Fruit fly (Drosophila melanogaster) whole organism, embryonic: ENCODE measurements around the gene Spn27A.

ENCODE experiments used
- ATbp ChIP-seq: fragments of 200-800 bp; sonication (Bioruptor generic); optimal IDR thresholded peaks from 2 replicates; lab custom pipeline; 2017; ENCODE audit warnings: missing biosample characterization, mild to moderate bottlenecking, missing genetic modification characterization, missing genetic modification reagents
- Antp ChIP-seq: fragments of 200-800 bp; sonication (Bioruptor generic); optimal IDR thresholded peaks from 3 replicates; lab custom pipeline; 2016; ENCODE audit warnings: missing biosample characterization, missing genetic modification characterization
- Awh ChIP-seq: fragments of 200-800 bp; sonication (Bioruptor generic); IDR thresholded peaks from 2 replicates; pipeline ENCODE4, ENCODE4 v1.3.6; 2022; ENCODE audit warnings: missing biosample characterization, missing genetic modification characterization
- CG10959 ChIP-seq: fragments of 200-800 bp; sonication (Bioruptor generic); IDR thresholded peaks from 2 replicates; pipeline ENCODE4 v1.3.6; 2022; ENCODE audit warnings: missing biosample characterization, missing genetic modification characterization
- CG11247 ChIP-seq: fragments of 200-800 bp; sonication (Bioruptor generic); IDR thresholded peaks from 2 replicates; pipeline ENCODE4 v1.3.6; 2022; ENCODE audit warnings: missing biosample characterization, missing genetic modification characterization
- CG11456 ChIP-seq: fragments of 200-800 bp; sonication (Bioruptor generic); IDR thresholded peaks from 3 replicates; pipeline ENCODE4 v1.3.6; 2022; ENCODE audit warnings: missing biosample characterization, missing genetic modification characterization
- CG12769 ChIP-seq: fragments of 200-800 bp; sonication (Bioruptor generic); optimal IDR thresholded peaks from 2 replicates; lab custom pipeline; 2019; ENCODE audit warnings: missing biosample characterization, mild to moderate bottlenecking, missing genetic modification characterization, moderate library complexity
- CG12942 ChIP-seq: fragments of 200-800 bp; sonication (Bioruptor generic); optimal IDR thresholded peaks from 3 replicates; lab custom pipeline; 2016; ENCODE audit warnings: missing biosample characterization, missing genetic modification characterization
- CG14441 ChIP-seq: fragments of 200-800 bp; sonication (Bioruptor generic); IDR thresholded peaks from 2 replicates; pipeline ENCODE4 v1.3.6; 2022; ENCODE audit warnings: missing biosample characterization, missing genetic modification characterization
- CG14710 ChIP-seq: fragments of 200-800 bp; sonication (Bioruptor generic); optimal IDR thresholded peaks from 3 replicates; lab custom pipeline; 2019; ENCODE audit warnings: missing biosample characterization, mild to moderate bottlenecking, missing genetic modification characterization, moderate library complexity
- CG15073 ChIP-seq: fragments of 200-800 bp; sonication (Bioruptor generic); optimal IDR thresholded peaks from 2 replicates; lab custom pipeline; 2016; ENCODE audit warnings: missing biosample characterization, missing genetic modification characterization
- CG1603 ChIP-seq: fragments of 200-800 bp; sonication (Bioruptor generic); optimal IDR thresholded peaks from 2 replicates; lab custom pipeline; 2019; ENCODE audit warnings: missing biosample characterization, mild to moderate bottlenecking, missing genetic modification characterization, moderate library complexity
- CG16779 ChIP-seq: fragments of 200-800 bp; sonication (Bioruptor generic); IDR thresholded peaks from 2 replicates; pipeline ENCODE4 v1.3.6; 2022; ENCODE audit warnings: missing biosample characterization, missing genetic modification characterization
- CG2875 ChIP-seq: fragments of 200-800 bp; sonication (Bioruptor generic); optimal IDR thresholded peaks from 2 replicates; lab custom pipeline; 2017; ENCODE audit warnings: missing biosample characterization, mild to moderate bottlenecking, missing genetic modification characterization, missing genetic modification reagents
- CG30403 ChIP-seq: fragments of 200-800 bp; sonication (Bioruptor generic); optimal IDR thresholded peaks from 3 replicates; lab custom pipeline; 2016; ENCODE audit warnings: missing biosample characterization, missing genetic modification characterization
- CG34422 ChIP-seq: fragments of 200-800 bp; sonication (Bioruptor generic); IDR thresholded peaks from 3 replicates; pipeline ENCODE4 v1.3.6; 2022; ENCODE audit warnings: missing biosample characterization, missing genetic modification characterization
- CG3838 ChIP-seq: fragments of 200-800 bp; sonication (Bioruptor generic); optimal IDR thresholded peaks from 3 replicates; lab custom pipeline; 2016; ENCODE audit warnings: missing biosample characterization, missing genetic modification characterization
- CG4854 ChIP-seq: fragments of 200-800 bp; sonication (Bioruptor generic); optimal IDR thresholded peaks from 2 replicates; lab custom pipeline; 2016; ENCODE audit warnings: missing biosample characterization, missing genetic modification characterization, inconsistent platforms
- CG6683 ChIP-seq: fragments of 200-800 bp; sonication (Bioruptor generic); optimal IDR thresholded peaks from 2 replicates; lab custom pipeline; 2017; ENCODE audit warnings: missing biosample characterization, mild to moderate bottlenecking, missing genetic modification characterization, missing genetic modification reagents
- CG8388 ChIP-seq: fragments of 200-800 bp; sonication (Bioruptor generic); optimal IDR thresholded peaks from 2 replicates; lab custom pipeline; 2019; ENCODE audit warnings: missing biosample characterization, mild to moderate bottlenecking, missing genetic modification characterization, moderate library complexity
- CG8765 ChIP-seq: fragments of 200-800 bp; sonication (Bioruptor generic); IDR thresholded peaks from 2 replicates; pipeline ENCODE4 v1.3.6; 2022; ENCODE audit warnings: missing biosample characterization, missing genetic modification characterization
- Dfd ChIP-seq, 2 experiments: fragments of >200 bp; optimal IDR thresholded peaks; 2 replicates each; lab custom pipeline; 2017; ENCODE audit warnings: missing biosample characterization in 2 of 2, missing genetic modification characterization in 2 of 2
- Doc3 ChIP-seq: fragments of 200-800 bp; sonication (Bioruptor generic); IDR thresholded peaks from 3 replicates; pipeline ENCODE4 v1.3.6; 2022; ENCODE audit warnings: missing biosample characterization, missing genetic modification characterization; ENCODE audit not compliant: partially characterized antibody
- Eip74EF ChIP-seq, 2 experiments: fragments of 200-800 bp in 1 of 2; fragments of >200 bp in 1 of 2; sonication (Bioruptor generic) in 1 of 2; optimal IDR thresholded peaks; 2 replicates each; lab custom pipeline; 2017 to 2019; ENCODE audit warnings: missing biosample characterization in 2 of 2, missing genetic modification characterization in 2 of 2, mild to moderate bottlenecking in 1 of 2, moderate library complexity in 1 of 2
- HLH4C ChIP-seq: fragments of 200-800 bp; sonication (Bioruptor generic); IDR thresholded peaks from 3 replicates; pipeline ENCODE4 v1.3.6; 2022; ENCODE audit warnings: missing biosample characterization, missing genetic modification characterization; ENCODE audit not compliant: partially characterized antibody
- HLHmδ ChIP-seq: fragments of 200-800 bp; sonication (Bioruptor generic); optimal IDR thresholded peaks from 2 replicates; lab custom pipeline; 2018; ENCODE audit warnings: missing biosample characterization, mild to moderate bottlenecking, missing genetic modification characterization, moderate library complexity
- HmgZ ChIP-seq: fragments of 200-800 bp; sonication (Bioruptor generic); optimal IDR thresholded peaks from 2 replicates; lab custom pipeline; 2018; ENCODE audit warnings: missing biosample characterization, mild to moderate bottlenecking, missing genetic modification characterization
- PHDP ChIP-seq: fragments of 200-800 bp; sonication (Bioruptor generic); optimal IDR thresholded peaks from 3 replicates; lab custom pipeline; 2018; ENCODE audit warnings: missing biosample characterization, mild to moderate bottlenecking, missing genetic modification characterization, moderate library complexity
- Six4 ChIP-seq: fragments of 200-800 bp; sonication (Bioruptor generic); optimal IDR thresholded peaks from 2 replicates; lab custom pipeline; 2016; ENCODE audit warnings: missing biosample characterization, missing genetic modification characterization
- ap ChIP-seq: fragments of 200-800 bp; sonication (Bioruptor generic); IDR thresholded peaks from 2 replicates; pipeline ENCODE4 v1.3.6; 2022; ENCODE audit warnings: missing biosample characterization, missing genetic modification characterization
- bowl ChIP-seq: fragments of 200-800 bp; sonication (Bioruptor generic); IDR thresholded peaks from 2 replicates; pipeline ENCODE4 v1.3.6; 2022; ENCODE audit warnings: missing biosample characterization, missing genetic modification characterization
- crp ChIP-seq, 2 experiments: fragments of 200-800 bp; sonication (Bioruptor generic); optimal IDR thresholded peaks; 2 replicates in 1 of 2; 3 replicates in 1 of 2; lab custom pipeline; 2017; ENCODE audit warnings: missing biosample characterization in 2 of 2, missing genetic modification characterization in 2 of 2, mild to moderate bottlenecking in 1 of 2, moderate library complexity in 1 of 2
- dmrt11E ChIP-seq: fragments of 200-800 bp; sonication (Bioruptor generic); optimal IDR thresholded peaks from 3 replicates; lab custom pipeline; 2018; ENCODE audit warnings: missing biosample characterization, mild to moderate bottlenecking, missing genetic modification characterization, moderate library complexity
- ewg ChIP-seq: fragments of 200-800 bp; sonication (Bioruptor generic); optimal IDR thresholded peaks from 3 replicates; lab custom pipeline; 2017; ENCODE audit warnings: mild to moderate bottlenecking, missing biosample characterization, missing genetic modification reagents, missing genetic modification characterization
- ftz-f1 ChIP-seq: fragments of 200-800 bp; sonication (Bioruptor generic); optimal IDR thresholded peaks from 2 replicates; lab custom pipeline; 2016; ENCODE audit warnings: missing biosample characterization, missing genetic modification characterization
- h ChIP-seq: fragments of >200 bp; optimal IDR thresholded peaks from 2 replicates; lab custom pipeline; 2017
- hkb ChIP-seq, 2 experiments: fragments of 200-800 bp in 1 of 2; fragments of >200 bp in 1 of 2; sonication (Bioruptor generic) in 1 of 2; IDR thresholded peaks in 1 of 2; optimal IDR thresholded peaks in 1 of 2; 2 replicates each; pipeline versions ENCODE4 v1.3.6 to Lab custom; 2017 to 2022; ENCODE audit warnings: missing biosample characterization in 1 of 2, missing genetic modification characterization in 1 of 2
- maf-S ChIP-seq: fragments of 200-800 bp; sonication (Bioruptor generic); optimal IDR thresholded peaks from 2 replicates; lab custom pipeline; 2016; ENCODE audit warnings: missing biosample characterization, missing genetic modification characterization
- mam ChIP-seq: fragments of 200-800 bp; sonication (Bioruptor generic); optimal IDR thresholded peaks from 3 replicates; lab custom pipeline; 2016; ENCODE audit warnings: missing biosample characterization, missing genetic modification characterization
- nom ChIP-seq: fragments of 200-800 bp; sonication (Bioruptor generic); optimal IDR thresholded peaks from 2 replicates; lab custom pipeline; 2017; ENCODE audit warnings: missing biosample characterization, missing genetic modification characterization, mild to moderate bottlenecking, moderate library complexity, missing genetic modification reagents
- otp ChIP-seq: fragments of 200-800 bp; sonication (Bioruptor generic); IDR thresholded peaks from 3 replicates; pipeline ENCODE4, ENCODE4 v1.3.6; 2022; ENCODE audit warnings: missing biosample characterization, missing genetic modification characterization
- ranshi ChIP-seq: fragments of 200-800 bp; sonication (Bioruptor generic); IDR thresholded peaks from 2 replicates; pipeline ENCODE4 v1.3.6; 2022; ENCODE audit warnings: missing biosample characterization, missing genetic modification characterization
- sima ChIP-seq: fragments of 200-800 bp; sonication (Bioruptor generic); optimal IDR thresholded peaks from 2 replicates; lab custom pipeline; 2016; ENCODE audit warnings: missing biosample characterization, missing genetic modification characterization
- sob ChIP-seq: fragments of 200-800 bp; sonication (Bioruptor generic); IDR thresholded peaks from 2 replicates; pipeline ENCODE4 v1.3.6; 2022; ENCODE audit warnings: missing biosample characterization, missing genetic modification characterization
- sqz ChIP-seq: fragments of 200-800 bp; sonication (Bioruptor generic); optimal IDR thresholded peaks from 3 replicates; lab custom pipeline; 2018; ENCODE audit warnings: missing biosample characterization, mild to moderate bottlenecking, missing genetic modification characterization
- sr ChIP-seq: fragments of 200-800 bp; sonication (Bioruptor generic); IDR thresholded peaks from 3 replicates; pipeline ENCODE4 v1.3.6; 2022; ENCODE audit warnings: missing biosample characterization, missing genetic modification characterization
- ssp ChIP-seq: fragments of 200-800 bp; sonication (Bioruptor generic); IDR thresholded peaks from 2 replicates; pipeline ENCODE4 v1.3.6; 2022; ENCODE audit warnings: missing biosample characterization, missing genetic modification characterization
- vvl ChIP-seq: fragments of 200-800 bp; sonication (Bioruptor generic); IDR thresholded peaks from 2 replicates; pipeline ENCODE4 v1.3.6; 2022; ENCODE audit warnings: missing biosample characterization, missing genetic modification characterization
- zen ChIP-seq: fragments of 200-800 bp; sonication (Bioruptor generic); optimal IDR thresholded peaks from 3 replicates; lab custom pipeline; 2018; ENCODE audit warnings: missing biosample characterization, mild to moderate bottlenecking, missing genetic modification characterization, moderate library complexity
- zen2 ChIP-seq: fragments of 200-800 bp; sonication (Bioruptor generic); IDR thresholded peaks from 3 replicates; pipeline ENCODE4 v1.3.6; 2022; ENCODE audit warnings: missing biosample characterization, missing genetic modification characterization; ENCODE audit not compliant: partially characterized antibody

The Spn27A gene

DNA sequence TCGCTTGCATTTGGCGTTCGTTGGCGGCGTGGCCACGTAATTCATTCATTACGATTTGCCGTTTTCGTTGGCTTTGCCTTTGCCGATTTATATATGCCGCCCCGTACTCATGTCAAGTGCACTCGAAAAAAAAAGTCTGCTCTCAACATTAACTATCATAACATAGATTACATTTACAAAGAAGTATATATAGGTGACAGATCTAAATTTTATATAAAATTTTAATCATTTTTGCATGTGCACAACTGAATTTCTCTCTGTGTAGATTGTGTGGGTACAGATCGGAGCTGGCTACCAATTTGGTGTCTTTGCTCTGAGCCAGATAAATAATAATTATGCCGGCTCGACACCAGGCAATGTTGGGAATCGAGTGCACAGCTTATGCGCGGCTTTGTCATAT is 25.2 kb upstream of the Spn27A start (continued):
- no peak for TF ChIP-seq CG16779 (GFP tag; lab: Robert Waterston, UW)
- TF ChIP-seq CG1603 = peak; percentile 70
- TF ChIP-seq CG8388 (GFP tag; lab: Kevin White, UChicago) = peak; percentile 29
- peak; percentile 29 for TF ChIP-seq CG14710
- no peak for TF ChIP-seq ftz-f1 (GFP tag; lab: Kevin White, UChicago)
- TF ChIP-seq mam = peak; percentile 9
- TF ChIP-seq ewg = no peak
- no peak for TF ChIP-seq crp (GFP tag; optimal IDR thresholded peaks at IDR 0.05; lab: Kevin White, UChicago)
- peak; percentile 60; the same call in 1 of the 2 replicates for TF ChIP-seq sob (GFP tag; lab: Robert Waterston, UW)
- TF ChIP-seq Dfd (GFP tag; optimal IDR thresholded peaks at IDR 0.05; lab: Kevin White, UChicago) = no peak
- no peak for TF ChIP-seq h (lab: Kevin White, UChicago)
- TF ChIP-seq CG8765 (GFP tag; lab: Robert Waterston, UW) = peak; percentile 59; the same call in 1 of the 2 replicates
- no peak for TF ChIP-seq sqz
- peak; percentile 29 for TF ChIP-seq PHDP (tag; lab: Kevin White, UChicago)
- TF ChIP-seq zen = peak; percentile 68
- no peak for TF ChIP-seq zen2 (GFP tag; lab: Robert Waterston, UW)
- peak; percentile 73 for TF ChIP-seq CG14441 (GFP tag; lab: Robert Waterston, UW)
- TF ChIP-seq Doc3 (GFP tag; lab: Robert Waterston, UW) = no peak
- TF ChIP-seq maf-S (GFP tag; lab: Kevin White, UChicago) = no peak
- TF ChIP-seq vvl (GFP tag; lab: Robert Waterston, UW) = peak; percentile 81
- TF ChIP-seq CG10959 = no peak
- peak; percentile 31; the same call in 1 of the 2 replicates for TF ChIP-seq ap (GFP tag; lab: Robert Waterston, UW)
- TF ChIP-seq hkb (optimal IDR thresholded peaks at IDR 0.05; lab: Kevin White, UChicago) = no peak
- TF ChIP-seq hkb (GFP tag; IDR thresholded peaks at IDR 0.05; lab: Robert Waterston, UW) = peak; percentile 24; the same call in 1 of the 2 replicates
- TF ChIP-seq CG12942 (GFP tag; lab: Kevin White, UChicago) = peak; percentile 2
- no peak for TF ChIP-seq Awh
- TF ChIP-seq CG4854 = no peak
- peak; percentile 49 for TF ChIP-seq CG30403 (GFP tag; lab: Kevin White, UChicago)
- TF ChIP-seq Antp = peak; percentile 9
- TF ChIP-seq HmgZ (tag; lab: Kevin White, UChicago) = no peak
- no peak for TF ChIP-seq nom (GFP tag; lab: Kevin White, UChicago)
- no peak for TF ChIP-seq HLH4C (GFP tag; lab: Robert Waterston, UW)
- 0 out of 2 replicates have a peak, but pooled peaks have one; percentile 34 for TF ChIP-seq CG11247
- TF ChIP-seq sima (GFP tag; lab: Kevin White, UChicago) = no peak
- TF ChIP-seq CG12769 (tag; lab: Kevin White, UChicago) = peak; percentile 58
- TF ChIP-seq CG15073 (GFP tag; lab: Kevin White, UChicago) = no peak
- TF ChIP-seq sr (GFP tag; lab: Robert Waterston, UW) = no peak
- TF ChIP-seq ranshi (GFP tag; lab: Robert Waterston, UW) = peak; percentile 56; the same call in 1 of the 2 replicates
- 0 out of 3 replicates have a peak, but pooled peaks have one; percentile 32 for TF ChIP-seq CG11456 (GFP tag; lab: Robert Waterston, UW)
- no peak for TF ChIP-seq bowl (GFP tag; lab: Robert Waterston, UW)
- TF ChIP-seq dmrt11E (tag; lab: Kevin White, UChicago) = peak; percentile 46
- no peak for TF ChIP-seq CG6683
- TF ChIP-seq HLHmδ (GFP tag; lab: Kevin White, UChicago) = no peak
- peak; percentile 18 for TF ChIP-seq Six4 (GFP tag; lab: Kevin White, UChicago)
- no peak for TF ChIP-seq Eip74EF (GFP tag; optimal IDR thresholded peaks at IDR 0.05; lab: Kevin White, UChicago)
- no peak for TF ChIP-seq CG3838 (GFP tag; lab: Kevin White, UChicago)
- peak; percentile 13 for TF ChIP-seq ATbp (GFP tag; lab: Kevin White, UChicago)
- TF ChIP-seq CG34422 = peak; percentile 75; the same call in 1 of the 3 replicates
- no peak for TF ChIP-seq CG2875 (GFP tag; lab: Kevin White, UChicago)
- TF ChIP-seq otp = 0 out of 3 replicates have a peak, but pooled peaks have one; percentile 45
- peak; percentile 32; the same call in 1 of the 2 replicates for TF ChIP-seq ssp (GFP tag; lab: Robert Waterston, UW)
